Fruit fly (Drosophila melanogaster) whole organism, wandering third instar larva: ENCODE measurements around the gene Ref1.

Experiments
- Dif ChIP-seq: fragments of 200-275, 200-300 bp; sonication (Bioruptor generic); optimal IDR thresholded peaks from 2 replicates; lab custom pipeline; 2018; ENCODE audit warnings: missing biosample characterization, missing genetic modification characterization; ENCODE audit not compliant: partially characterized antibody
- GATAd ChIP-seq: sonication (Bioruptor generic); optimal IDR thresholded peaks from 2 replicates; lab custom pipeline; 2016; ENCODE audit warnings: missing biosample characterization, missing genetic modification characterization
- HLH106 ChIP-seq: fragments of 200-800 bp; optimal IDR thresholded peaks from 3 replicates; lab custom pipeline; 2019; ENCODE audit warnings: missing biosample characterization, mild to moderate bottlenecking, missing genetic modification characterization, moderate library complexity
- Hnf4 ChIP-seq: fragments of 200-800 bp; sonication (Bioruptor generic); optimal IDR thresholded peaks from 2 replicates; lab custom pipeline; 2016; ENCODE audit warnings: missing biosample characterization, mild to moderate bottlenecking, missing genetic modification characterization
- Hr83 ChIP-seq: fragments of 200-300 bp; sonication (Bioruptor generic); optimal IDR thresholded peaks from 2 replicates; lab custom pipeline; 2016; ENCODE audit warnings: missing biosample characterization, mild to moderate bottlenecking, missing genetic modification characterization, moderate library complexity; ENCODE audit not compliant: poor library complexity, severe bottlenecking
- N ChIP-seq: fragments of >200 bp; optimal IDR thresholded peaks from 2 replicates; lab custom pipeline; 2018; ENCODE audit warnings: missing biosample characterization, missing external identifiers, missing genetic modification characterization
- OdsH ChIP-seq: fragments of 200-800 bp; sonication (Bioruptor generic); optimal IDR thresholded peaks from 2 replicates; lab custom pipeline; 2016; ENCODE audit warnings: missing biosample characterization, mild to moderate bottlenecking, missing genetic modification characterization
- Sp1 ChIP-seq: fragments of 200-800 bp; sonication (Bioruptor generic); optimal IDR thresholded peaks from 3 replicates; lab custom pipeline; 2019; ENCODE audit warnings: missing biosample characterization, mild to moderate bottlenecking, missing genetic modification characterization, moderate library complexity
- fru ChIP-seq: fragments of 200-800 bp; sonication (Bioruptor generic); optimal IDR thresholded peaks from 3 replicates; lab custom pipeline; 2016; ENCODE audit warnings: missing biosample characterization, mild to moderate bottlenecking, missing genetic modification characterization
- pan ChIP-seq: fragments of >200 bp; optimal IDR thresholded peaks from 2 replicates; lab custom pipeline; 2017
- psq ChIP-seq: fragments of 200-800 bp; sonication (Bioruptor generic); optimal IDR thresholded peaks from 3 replicates; lab custom pipeline; 2017; ENCODE audit warnings: missing biosample characterization, mild to moderate bottlenecking, missing genetic modification characterization, moderate library complexity
- rgr ChIP-seq: fragments of 200-800 bp; sonication (Bioruptor generic); optimal IDR thresholded peaks from 3 replicates; lab custom pipeline; 2016; ENCODE audit warnings: missing biosample characterization, mild to moderate bottlenecking, missing genetic modification characterization
- sage ChIP-seq: fragments of 200-800 bp; sonication (Bioruptor generic); optimal IDR thresholded peaks from 2 replicates; lab custom pipeline; 2016; ENCODE audit warnings: missing biosample characterization, mild to moderate bottlenecking, missing genetic modification characterization
- usp ChIP-seq: fragments of >200 bp; optimal IDR thresholded peaks from 2 replicates; lab custom pipeline; 2017; ENCODE audit warnings: missing biosample characterization, missing genetic modification characterization

- no peak for TF ChIP-seq Sp1 (GFP tag; lab: Kevin White, UChicago)
- no peak for TF ChIP-seq Hr83 (GFP tag; lab: Kevin White, UChicago)
- TF ChIP-seq usp (GFP tag; lab: Kevin White, UChicago) = no peak
- no peak for TF ChIP-seq fru (GFP tag; lab: Kevin White, UChicago)
- TF ChIP-seq psq = no peak
- TF ChIP-seq Dif (GFP tag; lab: Kevin White, UChicago) = no peak
- no peak for TF ChIP-seq pan
- no peak for TF ChIP-seq rgr (GFP tag; lab: Kevin White, UChicago)
- no peak for TF ChIP-seq sage (GFP tag; lab: Kevin White, UChicago)
- TF ChIP-seq GATAd (GFP tag; lab: Kevin White, UChicago) = no peak
- TF ChIP-seq HLH106 (tag; lab: Kevin White, UChicago) = no peak
- TF ChIP-seq N (GFP tag; lab: Kevin White, UChicago) = no peak
- TF ChIP-seq OdsH (GFP tag; lab: Kevin White, UChicago) = no peak
- no peak for TF ChIP-seq Hnf4 (GFP tag; lab: Kevin White, UChicago)
Observed at dm6 chr3R:7029434-7029833, 50.8 kb downstream of the Ref1 start.
